Fruit fly (Drosophila melanogaster) whole organism, wandering third instar larva: ENCODE measurements around the gene Wdr62.

Experiments used
- dmrt93B ChIP-seq: fragments of 200-800 bp; sonication (Bioruptor generic); optimal IDR thresholded peaks from 2 replicates; lab custom pipeline; 2018; ENCODE audit warnings: missing biosample characterization, mild to moderate bottlenecking, missing genetic modification characterization
- jim ChIP-seq: fragments of 175-275, 200-325 bp; sonication (Bioruptor generic); optimal IDR thresholded peaks from 2 replicates; lab custom pipeline; 2016; ENCODE audit warnings: missing biosample characterization, mild to moderate bottlenecking, missing genetic modification characterization
- sage ChIP-seq: fragments of 200-800 bp; sonication (Bioruptor generic); optimal IDR thresholded peaks from 2 replicates; lab custom pipeline; 2016; ENCODE audit warnings: missing biosample characterization, mild to moderate bottlenecking, missing genetic modification characterization
- sv ChIP-seq: fragments of 200-800 bp; sonication (Bioruptor generic); optimal IDR thresholded peaks from 3 replicates; lab custom pipeline; 2016; ENCODE audit warnings: missing biosample characterization, missing genetic modification characterization
- woc ChIP-seq: sonication (Bioruptor generic); optimal IDR thresholded peaks from 2 replicates; lab custom pipeline; 2016; ENCODE audit warnings: missing biosample characterization, mild to moderate bottlenecking, missing genetic modification characterization

DNA sequence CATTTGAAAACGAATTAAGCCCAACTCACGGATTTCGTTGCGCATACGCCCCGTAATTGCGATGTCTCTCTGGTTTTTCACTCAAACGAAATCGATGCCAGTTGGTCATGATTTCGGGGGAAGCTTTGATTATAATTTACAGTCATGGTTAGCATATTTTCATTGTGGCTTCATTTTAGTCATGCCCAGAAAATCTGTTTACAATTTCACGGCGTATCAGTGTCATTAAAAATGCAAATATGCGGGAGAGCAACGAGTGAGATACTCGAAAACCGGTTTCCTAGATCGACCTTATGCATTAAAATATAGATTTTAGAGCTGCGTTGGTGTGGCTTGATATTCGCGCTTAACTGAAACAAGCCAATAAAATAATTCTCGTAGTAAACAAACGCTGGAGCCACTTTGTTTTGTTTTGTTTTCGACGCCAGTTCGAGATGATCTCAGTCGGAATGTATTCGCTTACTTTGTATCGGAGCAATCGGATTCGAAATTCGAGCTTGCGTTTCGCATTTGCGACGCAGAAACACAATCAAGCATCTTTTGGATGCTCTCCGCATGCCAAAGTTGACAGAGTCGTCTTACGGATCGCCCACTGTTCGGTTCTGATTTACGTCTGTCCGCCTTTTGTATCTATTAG, 46.3 kb downstream of the Wdr62 start:
- no peak for TF ChIP-seq sage (GFP tag; lab: Kevin White, UChicago)
- TF ChIP-seq sv (GFP tag; lab: Kevin White, UChicago) = no peak
- TF ChIP-seq woc (GFP tag; lab: Kevin White, UChicago) = no peak
- TF ChIP-seq dmrt93B (GFP tag; lab: Kevin White, UChicago) = no peak
- no peak for TF ChIP-seq jim (GFP tag; lab: Kevin White, UChicago)
